Fruit fly (Drosophila melanogaster) whole organism, larva: Measurements from ENCODE around the gene Adhr.

Experiments used
- noc ChIP-seq: fragments of 200-800 bp; sonication (Bioruptor generic); optimal IDR thresholded peaks from 3 replicates; lab custom pipeline; 2019; ENCODE audit warnings: missing biosample characterization, mild to moderate bottlenecking, missing genetic modification characterization, moderate library complexity

Gene Adhr

DNA sequence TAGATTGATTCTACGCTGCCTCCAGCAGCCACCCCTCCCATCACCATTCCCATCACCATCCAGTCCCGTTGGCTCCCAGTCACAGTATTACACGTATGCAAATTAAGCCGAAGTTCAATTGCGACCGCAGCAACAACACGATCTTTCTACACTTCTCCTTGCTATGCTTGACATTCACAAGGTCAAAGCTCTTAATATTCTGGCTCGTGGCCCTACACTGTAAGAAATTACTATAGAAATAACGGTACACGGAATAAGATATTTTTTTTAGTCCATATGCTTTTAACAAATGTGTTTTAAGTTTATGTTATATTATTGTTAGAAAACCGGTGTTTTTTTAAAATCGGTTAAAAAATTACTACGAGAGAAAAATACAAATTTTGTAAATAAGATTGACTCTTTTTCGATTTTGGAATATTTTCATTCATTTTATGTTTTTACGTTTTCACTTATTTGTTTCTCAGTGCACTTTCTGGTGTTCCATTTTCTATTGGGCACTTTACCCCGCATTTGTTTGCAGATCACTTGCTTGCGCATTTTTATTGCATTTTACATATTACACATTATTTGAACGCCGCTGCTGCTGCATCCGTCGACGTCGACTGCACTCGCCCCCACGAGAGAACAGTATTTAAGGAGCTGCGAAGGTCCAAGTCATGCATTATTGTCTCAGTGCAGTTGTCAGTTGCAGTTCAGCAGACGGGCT, at the start of gene Adhr, which contains the start of gene Adh:
TSS of gene Adhr (plus strand) at position 656 of the 706 bp plus-strand sequence.
TSS of gene Adh (plus strand) at position 656 of the 706 bp plus-strand sequence.
- peak; percentile 92 for TF ChIP-seq noc (tag; lab: Kevin White, UChicago)

DNA sequence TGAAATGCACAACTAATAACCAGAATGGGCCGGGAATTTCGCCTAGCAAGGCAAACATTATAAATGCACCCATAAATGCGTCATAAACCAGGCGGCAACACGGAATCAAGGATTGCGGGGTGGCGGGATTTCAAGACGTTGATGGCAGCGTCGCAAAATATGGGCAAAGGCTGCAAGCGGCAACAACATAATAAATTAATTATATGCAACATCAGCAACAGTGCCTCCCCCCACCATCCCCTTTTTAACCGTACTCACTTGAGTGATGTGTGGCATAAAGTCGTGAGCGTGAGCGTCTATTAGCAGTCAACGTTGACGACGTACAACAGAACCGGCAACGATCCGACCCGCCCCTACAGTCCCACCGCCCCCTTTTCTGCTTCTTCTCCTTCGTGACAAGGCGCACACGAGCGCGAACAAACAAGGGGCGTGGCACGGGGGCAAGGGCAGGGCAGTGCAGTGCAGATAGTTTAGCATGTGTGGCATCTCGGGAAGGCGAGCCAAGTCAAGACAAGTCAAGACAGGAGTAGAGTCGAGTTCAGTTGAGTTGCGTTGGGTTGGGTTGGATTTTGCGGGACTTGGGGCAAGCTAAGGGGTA, 46.7 kb upstream of the Adhr start:
- TF ChIP-seq noc (tag; lab: Kevin White, UChicago) = no peak

DNA sequence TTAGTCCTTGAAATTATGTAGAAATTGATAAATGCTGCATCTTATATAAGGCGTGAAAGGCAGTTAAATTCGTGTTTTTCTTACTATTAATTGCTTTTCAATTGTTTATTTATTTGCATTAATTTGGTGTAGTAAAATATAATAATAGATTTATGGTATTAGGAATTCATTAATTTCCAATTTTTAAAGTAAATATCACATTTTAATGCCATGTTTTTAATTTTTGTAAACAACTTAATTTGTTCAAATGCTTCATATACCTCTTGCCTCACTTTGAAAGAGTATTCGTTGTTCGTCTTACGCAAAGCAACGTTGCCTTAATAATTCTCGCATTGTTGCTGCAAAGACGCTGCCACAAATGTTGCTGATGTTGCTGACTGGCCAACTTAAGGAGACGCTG, 46.1 kb upstream of the Adhr start:
- no peak for TF ChIP-seq noc (tag; lab: Kevin White, UChicago)

DNA sequence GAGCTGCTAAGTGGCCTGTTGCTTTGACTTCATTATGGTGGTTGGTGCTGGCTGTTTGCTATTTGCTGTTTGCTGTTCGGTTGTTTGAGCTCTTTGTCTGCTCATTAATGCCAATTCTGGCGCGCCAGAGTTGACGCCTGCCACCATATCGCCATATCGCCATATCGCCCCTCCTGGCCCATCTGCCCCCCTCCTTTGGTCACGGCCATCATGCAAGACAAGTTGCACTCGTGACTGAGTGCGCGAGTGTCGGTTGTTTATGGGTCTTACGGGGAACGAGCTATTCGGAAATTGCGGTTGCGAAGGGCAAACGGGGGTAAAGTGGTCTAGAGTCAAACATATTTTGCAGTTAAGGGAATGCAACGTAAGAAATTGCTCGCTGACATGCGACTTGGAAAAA, 45.2 kb upstream of the Adhr start:
- TF ChIP-seq noc (tag; lab: Kevin White, UChicago) = no peak

- TF ChIP-seq noc (tag; lab: Kevin White, UChicago) = no peak
Observed at dm6 chr2L:14570843-14571242, 44.5 kb upstream of the Adhr start.

- no peak for TF ChIP-seq noc (tag; lab: Kevin White, UChicago)
Observed at dm6 chr2L:14571673-14572461, 43.5 kb upstream of the Adhr start.

DNA sequence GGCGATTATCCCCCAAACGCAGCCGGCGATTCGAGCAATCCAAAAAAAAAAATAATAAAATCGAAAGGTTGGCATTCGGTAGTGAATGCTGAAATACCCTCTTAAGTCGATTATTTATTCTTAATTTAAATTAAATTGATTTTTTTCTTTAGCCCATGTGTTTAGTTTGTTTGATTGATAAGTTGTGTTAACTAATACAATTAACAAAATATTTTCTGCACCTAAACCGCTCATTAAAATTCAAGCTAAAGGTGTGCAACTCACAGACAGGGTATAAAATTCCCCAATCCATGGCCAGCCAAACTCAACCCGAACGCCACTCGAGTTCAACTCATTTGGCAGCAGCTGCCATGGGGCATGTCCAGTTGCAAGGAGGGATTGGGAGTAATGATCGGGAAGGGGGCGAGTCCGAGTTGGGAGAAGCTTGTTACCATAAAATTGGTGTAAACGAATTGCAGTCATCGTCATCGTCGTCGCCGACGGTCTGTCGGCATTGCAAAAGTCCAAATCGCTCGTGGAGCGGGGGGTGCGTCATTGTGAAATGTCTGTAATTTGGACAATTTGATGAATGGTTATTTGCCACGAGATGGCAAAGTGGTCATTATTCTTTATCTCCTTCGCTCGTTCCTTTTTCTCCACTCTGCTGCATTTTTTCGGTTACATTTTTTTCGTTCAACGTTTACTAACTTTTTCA, 42.0 kb upstream of the Adhr start:
- no peak for TF ChIP-seq noc (tag; lab: Kevin White, UChicago)

- TF ChIP-seq noc (tag; lab: Kevin White, UChicago) = no peak
Observed at dm6 chr2L:14574852-14575251, 40.5 kb upstream of the Adhr start.

- TF ChIP-seq noc (tag; lab: Kevin White, UChicago) = no peak
Observed at dm6 chr2L:14577167-14577566, 38.2 kb upstream of the Adhr start.

dm6 chr2L:14579449-14579848, 35.9 kb upstream of the Adhr start:
- TF ChIP-seq noc (tag; lab: Kevin White, UChicago) = no peak

- peak; percentile 47 for TF ChIP-seq noc (tag; lab: Kevin White, UChicago)
Observed at dm6 chr2L:14580693-14581572, 34.4 kb upstream of the Adhr start.

DNA sequence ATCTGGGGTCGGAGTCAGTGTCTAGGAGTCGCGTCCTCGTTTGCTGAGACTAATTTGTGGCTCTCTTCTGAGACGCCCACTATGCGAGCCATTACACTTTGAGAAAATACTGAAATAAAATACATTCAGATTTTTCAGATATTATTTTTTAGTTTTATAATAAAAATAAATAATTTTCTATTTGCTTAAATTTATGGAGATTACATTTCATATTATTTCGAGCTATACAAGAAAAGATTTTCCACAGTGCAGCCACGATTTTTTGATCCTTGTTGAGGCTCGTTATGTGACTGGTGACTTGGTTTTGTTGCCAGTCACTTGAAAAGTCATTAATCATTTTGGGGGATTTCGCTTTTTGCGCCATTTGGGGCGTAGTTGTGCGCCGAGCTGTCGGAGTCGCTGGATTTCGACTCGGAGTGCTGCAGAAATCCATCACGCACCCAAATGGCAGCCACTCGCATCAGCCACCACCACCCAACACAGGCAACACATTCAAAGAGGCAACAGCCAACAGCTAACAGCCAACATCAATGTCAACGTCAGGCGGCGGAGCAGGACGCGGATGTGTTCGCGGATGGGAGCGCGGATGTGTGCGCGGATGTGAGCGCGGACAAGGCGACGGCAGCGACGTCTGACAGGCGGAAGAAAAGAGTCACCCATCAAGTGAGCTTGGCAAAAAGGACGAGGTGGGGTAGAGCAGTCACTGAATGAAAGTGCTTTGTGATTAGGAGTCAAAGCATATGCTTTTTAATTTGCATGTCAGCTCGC, 28.5 kb upstream of the Adhr start:
- no peak for TF ChIP-seq noc (tag; lab: Kevin White, UChicago)

DNA sequence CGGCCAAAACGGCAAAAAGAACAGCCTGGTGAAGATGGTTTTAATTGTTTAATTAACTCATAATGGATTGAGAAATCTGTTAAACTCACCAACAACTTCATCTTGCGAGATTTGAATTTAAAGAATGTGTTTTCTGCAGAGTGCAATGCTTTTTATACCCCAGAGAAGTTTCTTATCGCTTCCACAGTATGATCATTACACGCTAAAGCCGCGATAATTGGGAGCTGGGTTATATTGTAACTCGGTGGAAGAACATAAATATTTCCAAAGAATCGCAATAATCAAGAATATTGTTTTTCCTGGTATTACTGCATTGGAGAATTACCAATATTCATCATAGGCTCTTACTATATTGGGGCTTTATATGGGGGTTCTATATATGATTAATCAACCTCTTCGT, 27.2 kb upstream of the Adhr start, which contains the start of gene CG42680:
TSS of gene CG42680 (minus strand) at position 101 of the 400 bp plus-strand sequence.
- no peak for TF ChIP-seq noc (tag; lab: Kevin White, UChicago)
